Worm (Caenorhabditis elegans): ENCODE results near the gene tub-1.

DNA sequence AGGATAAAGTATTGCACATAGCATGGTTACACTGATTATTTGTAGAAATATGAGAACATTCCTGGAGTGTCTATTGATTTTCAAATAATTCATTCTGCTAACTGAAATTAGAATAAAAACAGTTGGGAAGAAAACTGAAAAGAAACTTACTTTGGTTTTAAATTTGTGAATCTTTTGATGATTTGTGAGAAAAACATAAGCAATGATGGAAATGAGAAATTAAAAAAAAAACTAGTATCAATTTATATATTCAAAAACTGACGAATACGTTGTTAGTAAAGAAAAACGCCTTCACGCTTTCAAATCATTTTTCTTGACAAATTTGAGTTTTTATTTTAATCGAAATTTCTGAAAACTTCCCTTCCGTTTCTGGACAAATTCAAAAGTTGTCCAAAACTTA lies 36.4 kb upstream of the tub-1 start, which contains the start of gene T05C12.9:
- TF ChIP-seq ama-1 (optimal IDR thresholded peaks at IDR 0.05) (no peak), elt-3 (tag; optimal IDR thresholded peaks at IDR 0.05) (no peak), nhr-28 (tag; optimal IDR thresholded peaks at IDR 0.05) (no peak), elt-2 (tag; optimal IDR thresholded peaks at IDR 0.05) (no peak), ceh-9 (tag; optimal IDR thresholded peaks at IDR 0.05) (no peak), unc-62 (GFP tag; optimal IDR thresholded peaks at IDR 0.05) (no peak), nhr-76 (tag; optimal IDR thresholded peaks at IDR 0.05) (no peak), skn-1 (tag; optimal IDR thresholded peaks at IDR 0.05) (no peak)

All from whole organism, L3 larva.